Fruit fly (Drosophila melanogaster): ENCODE measurements around the gene CG4953.

DNA sequence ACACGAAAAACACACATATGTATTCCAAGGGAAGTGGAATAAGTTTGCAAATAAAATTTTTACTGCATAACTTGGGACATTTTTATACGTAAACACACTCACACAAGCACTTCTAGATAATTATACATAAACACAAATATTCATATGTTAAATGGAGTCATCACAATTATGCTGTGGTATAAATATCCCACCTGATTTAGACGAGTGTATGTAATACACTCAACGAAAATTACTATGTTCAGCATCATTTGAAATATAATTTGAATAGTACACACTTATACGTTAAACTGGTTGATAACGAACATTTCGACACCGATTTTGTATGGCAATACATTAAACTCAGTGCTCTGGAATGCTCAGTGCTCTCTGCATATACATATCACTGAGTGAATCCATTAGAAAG, 35.4 kb upstream of the CG4953 start:
- TF ChIP-seq h (optimal IDR thresholded peaks at IDR 0.05) (no peak), insv (optimal IDR thresholded peaks at IDR 0.05) (no peak), psq (optimal IDR thresholded peaks at IDR 0.05) (no peak)

All from Kc167 (cell line).